Worm (Caenorhabditis elegans): ENCODE measurements around the gene F17H10.4.

ce11 chrX:13110004-13110403 is 16.3 kb downstream of the F17H10.4 start:
- TF ChIP-seq flt-1 (GFP tag; IDR thresholded peaks at IDR 0.05), result no peak
- TF ChIP-seq F13C5.2 (tag; optimal IDR thresholded peaks at IDR 0.05), result no peak
- TF ChIP-seq ceh-36 (tag; optimal IDR thresholded peaks at IDR 0.05), result no peak
- TF ChIP-seq aly-1 (tag; optimal IDR thresholded peaks at IDR 0.05), result no peak
- no peak for TF ChIP-seq pes-1 (GFP tag; IDR thresholded peaks at IDR 0.05)
- TF ChIP-seq scrt-1 (GFP tag; IDR thresholded peaks at IDR 0.05), result no peak
- TF ChIP-seq ama-1 (optimal IDR thresholded peaks at IDR 0.05), result no peak
- TF ChIP-seq hmg-4 (GFP tag; optimal IDR thresholded peaks at IDR 0.05), result no peak
